Worm (Caenorhabditis elegans): ENCODE measurements around the gene ctns-1.

ce11 chrII:8144543-8144942 lies 7.8 kb upstream of the ctns-1 start, which contains the start of gene F10B5.2:
- TF ChIP-seq pag-3 (tag; optimal IDR thresholded peaks at IDR 0.05; ENCODE audit: borderline replicate concordance) = no peak
- TF ChIP-seq dve-1 (tag; optimal IDR thresholded peaks at IDR 0.05) = no peak
- TF ChIP-seq hlh-6 (tag; optimal IDR thresholded peaks at IDR 0.05) = no peak
- TF ChIP-seq fkh-10 (GFP tag; optimal IDR thresholded peaks at IDR 0.05) = no peak
- no peak for TF ChIP-seq ama-1 (optimal IDR thresholded peaks at IDR 0.05)
- TF ChIP-seq ceh-9 (tag; optimal IDR thresholded peaks at IDR 0.05) = no peak
- TF ChIP-seq nfya-1 (tag; optimal IDR thresholded peaks at IDR 0.05) = no peak
- TF ChIP-seq sox-4 (tag; optimal IDR thresholded peaks at IDR 0.05) = no peak
- TF ChIP-seq pha-4 (tag; optimal IDR thresholded peaks at IDR 0.05) = no peak
- TF ChIP-seq ttx-3 (tag; optimal IDR thresholded peaks at IDR 0.05) = no peak
- TF ChIP-seq hlh-15 (tag; optimal IDR thresholded peaks at IDR 0.05) = no peak

All from whole organism, late embryonic.